Fruit fly (Drosophila melanogaster) whole organism, embryonic: Measurements from ENCODE around the gene eca.

Experiments used
- Asciz ChIP-seq: fragments of 200-800 bp; sonication (Bioruptor generic); optimal IDR thresholded peaks from 2 replicates; lab custom pipeline; 2017; ENCODE audit warnings: missing biosample characterization, mild to moderate bottlenecking, missing genetic modification characterization, missing genetic modification reagents
- B-H2 ChIP-seq: fragments of 200-800 bp; sonication (Bioruptor generic); optimal IDR thresholded peaks from 2 replicates; lab custom pipeline; 2018; ENCODE audit warnings: missing biosample characterization, mild to moderate bottlenecking, missing genetic modification characterization
- C15 ChIP-seq: fragments of 200-800 bp; sonication (Bioruptor generic); IDR thresholded peaks from 3 replicates; pipeline ENCODE4 v1.3.6; 2022; ENCODE audit warnings: missing biosample characterization, missing genetic modification characterization
- CG10366 ChIP-seq: fragments of 200-800 bp; sonication (Bioruptor generic); IDR thresholded peaks from 2 replicates; pipeline ENCODE4 v1.3.6; 2022; ENCODE audit warnings: missing biosample characterization, missing genetic modification characterization
- CG13287 ChIP-seq: fragments of 200-800 bp; sonication (Bioruptor generic); IDR thresholded peaks from 2 replicates; pipeline ENCODE4 v1.3.6; 2022; ENCODE audit warnings: missing biosample characterization, missing genetic modification characterization; ENCODE audit not compliant: partially characterized antibody
- CG13894 ChIP-seq: fragments of 200-800 bp; sonication (Bioruptor generic); optimal IDR thresholded peaks from 3 replicates; lab custom pipeline; 2018; ENCODE audit warnings: missing biosample characterization, mild to moderate bottlenecking, missing genetic modification characterization, moderate library complexity
- CG15696 ChIP-seq: fragments of 200-800 bp; sonication (Bioruptor generic); optimal IDR thresholded peaks from 2 replicates; lab custom pipeline; 2019; ENCODE audit warnings: missing biosample characterization, mild to moderate bottlenecking, missing genetic modification characterization, moderate library complexity
- CG17385 ChIP-seq: fragments of 200-800 bp; sonication (Bioruptor generic); optimal IDR thresholded peaks from 3 replicates; lab custom pipeline; 2018; ENCODE audit warnings: missing biosample characterization, mild to moderate bottlenecking, missing genetic modification characterization
- CG1832 ChIP-seq: fragments of 200-800 bp; sonication (Bioruptor generic); optimal IDR thresholded peaks from 2 replicates; lab custom pipeline; 2017; ENCODE audit warnings: missing biosample characterization, mild to moderate bottlenecking, missing genetic modification characterization, inconsistent platforms
- CG18476 ChIP-seq: fragments of 200-800 bp; sonication (Bioruptor generic); optimal IDR thresholded peaks from 2 replicates; lab custom pipeline; 2016; ENCODE audit warnings: missing biosample characterization, mild to moderate bottlenecking, missing genetic modification characterization
- CG2199 ChIP-seq: fragments of 200-800 bp; sonication (Bioruptor generic); IDR thresholded peaks from 3 replicates; pipeline ENCODE4 v1.3.6; 2022; ENCODE audit warnings: missing biosample characterization, missing genetic modification characterization
- CG2712 ChIP-seq: fragments of 200-800 bp; optimal IDR thresholded peaks from 3 replicates; lab custom pipeline; 2019; ENCODE audit warnings: missing biosample characterization, mild to moderate bottlenecking, missing genetic modification characterization, moderate library complexity
- CG3065 ChIP-seq: fragments of 200-800 bp; sonication (Bioruptor generic); optimal IDR thresholded peaks from 2 replicates; lab custom pipeline; 2016; ENCODE audit warnings: missing biosample characterization, missing genetic modification characterization
- CG31224 ChIP-seq: fragments of 200-800 bp; sonication (Bioruptor generic); IDR thresholded peaks from 2 replicates; pipeline ENCODE4 v1.3.6; 2022; ENCODE audit warnings: missing biosample characterization, missing genetic modification characterization
- CG34224 ChIP-seq: fragments of 200-800 bp; sonication (Bioruptor generic); IDR thresholded peaks from 3 replicates; pipeline ENCODE4 v1.3.6; 2022; ENCODE audit warnings: missing biosample characterization, missing genetic modification characterization; ENCODE audit not compliant: partially characterized antibody
- CG3838 ChIP-seq: fragments of 200-800 bp; sonication (Bioruptor generic); optimal IDR thresholded peaks from 3 replicates; lab custom pipeline; 2016; ENCODE audit warnings: missing biosample characterization, missing genetic modification characterization
- CG4282 ChIP-seq: fragments of 200-800 bp; sonication (Bioruptor generic); optimal IDR thresholded peaks from 2 replicates; lab custom pipeline; 2016; ENCODE audit warnings: missing biosample characterization, missing genetic modification characterization
- CG6813 ChIP-seq: fragments of 200-800 bp; sonication (Bioruptor generic); optimal IDR thresholded peaks from 2 replicates; lab custom pipeline; 2017; ENCODE audit warnings: missing biosample characterization, missing genetic modification characterization, mild to moderate bottlenecking, moderate library complexity, missing genetic modification reagents
- CG7372 ChIP-seq: fragments of 200-800 bp; sonication (Bioruptor generic); IDR thresholded peaks from 2 replicates; pipeline ENCODE4 v1.3.6; 2022; ENCODE audit warnings: missing biosample characterization, missing genetic modification characterization
- CG8290 ChIP-seq, 3 experiments: fragments of 200-800 bp; sonication (Bioruptor generic); optimal IDR thresholded peaks; 2 replicates each; lab custom pipeline; 2016 to 2019; ENCODE audit warnings: missing biosample characterization in 3 of 3, missing genetic modification characterization in 3 of 3, mild to moderate bottlenecking in 2 of 3, moderate library complexity in 1 of 3
- CG8359 ChIP-seq: fragments of 200-800 bp; sonication (Bioruptor generic); optimal IDR thresholded peaks from 2 replicates; lab custom pipeline; 2017; ENCODE audit warnings: missing biosample characterization, mild to moderate bottlenecking, missing genetic modification characterization, borderline replicate concordance
- Dad ChIP-seq: fragments of 200-800 bp; sonication (Bioruptor generic); optimal IDR thresholded peaks from 3 replicates; lab custom pipeline; 2016; ENCODE audit warnings: missing biosample characterization, missing genetic modification characterization
- Doc2 ChIP-seq: fragments of 200-800 bp; sonication (Bioruptor generic); IDR thresholded peaks from 2 replicates; pipeline ENCODE4 v1.3.6; 2022; ENCODE audit warnings: missing biosample characterization, missing genetic modification characterization
- Dp ChIP-seq: fragments of 200-800 bp; sonication (Bioruptor generic); optimal IDR thresholded peaks from 2 replicates; lab custom pipeline; 2018; ENCODE audit warnings: missing biosample characterization, mild to moderate bottlenecking, missing genetic modification characterization, moderate library complexity
- Hey ChIP-seq: fragments of 200-800 bp; sonication (Bioruptor generic); optimal IDR thresholded peaks from 3 replicates; lab custom pipeline; 2018; ENCODE audit warnings: missing biosample characterization, mild to moderate bottlenecking, missing genetic modification characterization
- Lpt ChIP-seq: fragments of >200 bp; optimal IDR thresholded peaks from 2 replicates; lab custom pipeline; 2018; ENCODE audit warnings: missing biosample characterization, missing genetic modification characterization
- Mad ChIP-seq: fragments of 200-800 bp; sonication (Bioruptor generic); optimal IDR thresholded peaks from 2 replicates; lab custom pipeline; 2016; ENCODE audit warnings: missing biosample characterization, missing genetic modification characterization
- Poxn ChIP-seq: fragments of 200-800 bp; sonication (Bioruptor generic); IDR thresholded peaks from 2 replicates; pipeline ENCODE4 v1.3.6; 2022; ENCODE audit warnings: missing biosample characterization, missing genetic modification characterization
- Ravus ChIP-seq: fragments of 200-800 bp; sonication (Bioruptor generic); IDR thresholded peaks from 2 replicates; pipeline ENCODE4 v1.3.6; 2022; ENCODE audit warnings: missing biosample characterization, missing genetic modification characterization
- Xbp1 ChIP-seq: fragments of 200-800 bp; sonication (Bioruptor generic); optimal IDR thresholded peaks from 3 replicates; lab custom pipeline; 2016; ENCODE audit warnings: missing biosample characterization, mild to moderate bottlenecking, missing genetic modification characterization
- al ChIP-seq: fragments of 200-800 bp; sonication (Bioruptor generic); IDR thresholded peaks from 2 replicates; pipeline ENCODE4 v1.3.6; 2022; ENCODE audit warnings: missing biosample characterization, missing genetic modification characterization
- ash1 ChIP-seq: fragments of 200-800 bp; sonication (Bioruptor generic); optimal IDR thresholded peaks from 2 replicates; lab custom pipeline; 2018; ENCODE audit warnings: missing biosample characterization, mild to moderate bottlenecking, missing genetic modification characterization
- br ChIP-seq: fragments of >200 bp; optimal IDR thresholded peaks from 2 replicates; lab custom pipeline; 2017
- btn ChIP-seq: fragments of 200-800 bp; sonication (Bioruptor generic); optimal IDR thresholded peaks from 2 replicates; lab custom pipeline; 2016; ENCODE audit warnings: missing biosample characterization, missing genetic modification characterization
- croc ChIP-seq: fragments of 200-800 bp; sonication (Bioruptor generic); conservative IDR thresholded peaks from 3 replicates; pipeline ENCODE4 v1.3.6; 2022; ENCODE audit warnings: missing biosample characterization, missing genetic modification characterization
- fru ChIP-seq: fragments of >200 bp; optimal IDR thresholded peaks from 2 replicates; lab custom pipeline; 2017
- gro ChIP-seq: fragments of 200-800 bp; sonication (Bioruptor generic); optimal IDR thresholded peaks from 2 replicates; lab custom pipeline; 2016; ENCODE audit warnings: missing biosample characterization, missing genetic modification characterization
- inv ChIP-seq: fragments of 200-800 bp; sonication (Bioruptor generic); IDR thresholded peaks from 2 replicates; pipeline ENCODE4 v1.3.6; 2022; ENCODE audit warnings: missing biosample characterization, missing genetic modification characterization; ENCODE audit not compliant: partially characterized antibody
- luna ChIP-seq: fragments of 200-800 bp; sonication (Bioruptor generic); optimal IDR thresholded peaks from 2 replicates; lab custom pipeline; 2016; ENCODE audit warnings: missing biosample characterization, missing genetic modification characterization
- p53 ChIP-seq: fragments of 200-800 bp; sonication (Bioruptor generic); optimal IDR thresholded peaks from 2 replicates; lab custom pipeline; 2016; ENCODE audit warnings: missing biosample characterization, missing genetic modification characterization
- peb ChIP-seq: fragments of 200-800 bp; sonication (Bioruptor generic); IDR thresholded peaks from 2 replicates; pipeline ENCODE4 v1.3.6; 2022; ENCODE audit warnings: missing biosample characterization, missing genetic modification characterization
- prd ChIP-seq, 3 experiments: fragments of >200 bp in 2 of 3; fragments of 200-800 bp in 1 of 3; sonication (Bioruptor generic) in 1 of 3; optimal IDR thresholded peaks in 2 of 3; IDR thresholded peaks in 1 of 3; 2 replicates in 2 of 3; 3 replicates in 1 of 3; pipeline versions ENCODE4 v1.3.6 to Lab custom; 2017 to 2022; ENCODE audit warnings: missing biosample characterization in 1 of 3, missing genetic modification characterization in 1 of 3
- pum ChIP-seq: fragments of 200-800 bp; sonication (Bioruptor generic); optimal IDR thresholded peaks from 2 replicates; lab custom pipeline; 2016; ENCODE audit warnings: missing biosample characterization, missing genetic modification characterization
- salm ChIP-seq: fragments of 200-800 bp; sonication (Bioruptor generic); optimal IDR thresholded peaks from 2 replicates; lab custom pipeline; 2018; ENCODE audit warnings: missing biosample characterization, mild to moderate bottlenecking, missing genetic modification characterization
- sc ChIP-seq, 3 experiments: fragments of >200 bp in 2 of 3; fragments of 200-800 bp in 1 of 3; sonication (Bioruptor generic) in 1 of 3; optimal IDR thresholded peaks; 2 replicates in 2 of 3; 3 replicates in 1 of 3; lab custom pipeline; 2017; ENCODE audit warnings: mild to moderate bottlenecking in 1 of 3, missing biosample characterization in 1 of 3, missing genetic modification characterization in 1 of 3, missing genetic modification reagents in 1 of 3
- sens ChIP-seq: fragments of 200-800 bp; sonication (Bioruptor generic); peaks from one replicate; lab custom pipeline; 2016; ENCODE audit warnings: missing biosample characterization, missing genetic modification characterization
- slbo ChIP-seq: fragments of 200-800 bp; sonication (Bioruptor generic); IDR thresholded peaks from 2 replicates; pipeline ENCODE4 v1.3.6; 2022; ENCODE audit warnings: missing biosample characterization, missing genetic modification characterization
- so ChIP-seq: fragments of 200-800 bp; sonication (Bioruptor generic); IDR thresholded peaks from 3 replicates; pipeline ENCODE4 v1.3.6; 2022; ENCODE audit warnings: missing biosample characterization, missing genetic modification characterization
- trem ChIP-seq: fragments of 200-800 bp; optimal IDR thresholded peaks from 3 replicates; lab custom pipeline; 2019; ENCODE audit warnings: missing biosample characterization, mild to moderate bottlenecking, missing genetic modification characterization, moderate library complexity
- tup ChIP-seq: fragments of 200-800 bp; sonication (Bioruptor generic); optimal IDR thresholded peaks from 2 replicates; lab custom pipeline; 2016; ENCODE audit warnings: missing biosample characterization, mild to moderate bottlenecking, missing genetic modification characterization, moderate library complexity

eca gene

dm6 chr3R:9705008-9705628 is 19.8 kb upstream of the eca start, which contains the start of gene Unc-115a (continued):
- TF ChIP-seq CG13287 = no peak
- peak; percentile 6 for TF ChIP-seq pum (GFP tag; lab: Kevin White, UChicago)
- no peak for TF ChIP-seq CG31224 (GFP tag; lab: Robert Waterston, UW)
- TF ChIP-seq Poxn (GFP tag; lab: Robert Waterston, UW) = no peak
- TF ChIP-seq CG4282 = peak; percentile 56
- TF ChIP-seq ash1 (GFP tag; lab: Kevin White, UChicago) = no peak
- TF ChIP-seq CG1832 (GFP tag; lab: Kevin White, UChicago) = no peak
- no peak for TF ChIP-seq CG13894 (tag; lab: Kevin White, UChicago)
- TF ChIP-seq prd (optimal IDR thresholded peaks at IDR 0.05; lab: Kevin White, UChicago) = no peak
- TF ChIP-seq prd (GFP tag; IDR thresholded peaks at IDR 0.05; lab: Robert Waterston, UW) = no peak
- no peak for TF ChIP-seq Lpt
- no peak for TF ChIP-seq al (GFP tag; lab: Robert Waterston, UW)
- TF ChIP-seq CG10366 (GFP tag; lab: Robert Waterston, UW) = no peak
- TF ChIP-seq CG8290 (GFP tag; optimal IDR thresholded peaks at IDR 0.05; lab: Kevin White, UChicago) = peak; percentile 12
- peak in 1 of 2 experiments; percentile 86 for TF ChIP-seq CG8290 (tag; optimal IDR thresholded peaks at IDR 0.05; lab: Kevin White, UChicago)
- TF ChIP-seq Xbp1 (GFP tag; lab: Kevin White, UChicago) = peak; percentile 30
- TF ChIP-seq luna = peak; percentile 8
- no peak for TF ChIP-seq CG3065 (GFP tag; lab: Kevin White, UChicago)
- peak; percentile 41 for TF ChIP-seq Dp
- no peak for TF ChIP-seq croc (GFP tag; lab: Robert Waterston, UW)
- TF ChIP-seq fru (lab: Kevin White, UChicago) = no peak
- no peak for TF ChIP-seq p53
- TF ChIP-seq CG2199 (GFP tag; lab: Robert Waterston, UW) = no peak
- no peak for TF ChIP-seq Hey (tag; lab: Kevin White, UChicago)
- no peak for TF ChIP-seq sc (optimal IDR thresholded peaks at IDR 0.05; lab: Kevin White, UChicago)
- no peak for TF ChIP-seq sc (GFP tag; optimal IDR thresholded peaks at IDR 0.05; lab: Kevin White, UChicago)
- peak; percentile 73 for TF ChIP-seq CG2712
- peak; percentile 63 for TF ChIP-seq Mad (GFP tag; lab: Kevin White, UChicago)
- TF ChIP-seq btn (GFP tag; lab: Kevin White, UChicago) = no peak
- TF ChIP-seq C15 (GFP tag; lab: Robert Waterston, UW) = no peak
- TF ChIP-seq CG3838 = no peak
- TF ChIP-seq Asciz (GFP tag; lab: Kevin White, UChicago) = no peak
- TF ChIP-seq so = no peak
- no peak for TF ChIP-seq peb (GFP tag; lab: Robert Waterston, UW)
- no peak for TF ChIP-seq CG7372 (GFP tag; lab: Robert Waterston, UW)
- TF ChIP-seq Ravus (GFP tag; lab: Robert Waterston, UW) = no peak
- peak; percentile 47 for TF ChIP-seq salm (tag; lab: Kevin White, UChicago)
- TF ChIP-seq Dad (GFP tag; lab: Kevin White, UChicago) = no peak
- TF ChIP-seq slbo (GFP tag; lab: Robert Waterston, UW) = no peak
- no peak for TF ChIP-seq CG17385 (GFP tag; lab: Kevin White, UChicago)
- no peak for TF ChIP-seq br (lab: Kevin White, UChicago)
- peak; percentile 73 for TF ChIP-seq gro
- TF ChIP-seq inv = no peak
- TF ChIP-seq B-H2 (GFP tag; lab: Kevin White, UChicago) = peak; percentile 78
- no peak for TF ChIP-seq CG34224 (GFP tag; lab: Robert Waterston, UW)
- TF ChIP-seq trem (tag; lab: Kevin White, UChicago) = peak; percentile 79
- TF ChIP-seq CG8359 (GFP tag; lab: Kevin White, UChicago) = no peak
- TF ChIP-seq CG6813 = peak; percentile 54
- no peak for TF ChIP-seq CG15696 (tag; lab: Kevin White, UChicago)
- TF ChIP-seq Doc2 = no peak
- peak; percentile 93 for TF ChIP-seq sens
- no peak for TF ChIP-seq tup (GFP tag; lab: Kevin White, UChicago)
- TF ChIP-seq CG18476 = no peak
